Worm (Caenorhabditis elegans) whole organism, midembryonic: ENCODE data around the gene otub-4.

Source experiments
- cog-1 ChIP-seq: sonication (generic microtip); optimal IDR thresholded peaks from 2 replicates; lab custom pipeline; 2016; ENCODE audit warnings: missing genetic modification characterization, missing compliant biosample characterization
- flt-1 ChIP-seq: fragments of 200-800 bp; sonication (Bioruptor generic); IDR thresholded peaks from 2 replicates; pipeline ENCODE4 v1.3.6; 2022; ENCODE audit warnings: missing genetic modification characterization, missing compliant biosample characterization
- ref-1 ChIP-seq: fragments of 200-800 bp; sonication (Bioruptor generic); conservative IDR thresholded peaks from 2 replicates; pipeline ENCODE4 v1.3.6; 2022; ENCODE audit warnings: missing genetic modification reagents, missing genetic modification characterization, missing compliant biosample characterization
- ztf-23 ChIP-seq: fragments of 200-800 bp; sonication (Bioruptor generic); IDR thresholded peaks from 2 replicates; pipeline ENCODE4 v1.3.6; 2022; ENCODE audit warnings: missing genetic modification reagents, missing genetic modification characterization, missing compliant biosample characterization

- TF ChIP-seq ztf-23 (GFP tag; lab: Robert Waterston, UW) (no peak), flt-1 (GFP tag; lab: Robert Waterston, UW) (no peak), ref-1 (GFP tag; lab: Robert Waterston, UW) (no peak), cog-1 (no peak)
Measured at ce11 chrIV:3384047-3384446, 6.1 kb upstream of the otub-4 start, which contains the start of gene B0546.4.
